Worm (Caenorhabditis elegans) whole organism, L3 larva: ENCODE measurements around the gene W02G9.4.

Source experiments
- ceh-82 ChIP-seq: fragments of 150-350 bp; optimal IDR thresholded peaks from 2 replicates; lab custom pipeline; 2014; ENCODE audit warnings: missing biosample characterization, missing genetic modification characterization
- elt-2 ChIP-seq: sonication (generic microtip); optimal IDR thresholded peaks from 2 replicates; lab custom pipeline; 2016; ENCODE audit warnings: missing genetic modification reagents, mild to moderate bottlenecking, missing genetic modification characterization, missing compliant biosample characterization
- hmg-11 ChIP-seq: sonication (generic microtip); optimal IDR thresholded peaks from 2 replicates; lab custom pipeline; 2016; ENCODE audit warnings: missing genetic modification characterization, missing compliant biosample characterization
- lin-39 ChIP-seq: fragments of 150-350 bp; optimal IDR thresholded peaks from 2 replicates; lab custom pipeline; 2018; ENCODE audit warnings: missing biosample characterization, missing genetic modification reagents, missing genetic modification characterization
- nhr-11 ChIP-seq: fragments of 150-350 bp; optimal IDR thresholded peaks from 2 replicates; lab custom pipeline; 2014; ENCODE audit warnings: missing biosample characterization, missing genetic modification characterization
- sea-2 ChIP-seq: fragments of 150-350 bp; sonication (generic microtip); optimal IDR thresholded peaks from 4 replicates; lab custom pipeline; 2014; ENCODE audit warnings: missing biosample characterization, missing genetic modification reagents, missing genetic modification characterization
- skn-1 ChIP-seq: fragments of 150-350 bp; optimal IDR thresholded peaks from 2 replicates; lab custom pipeline; 2014; ENCODE audit warnings: missing biosample characterization, missing genetic modification characterization
- unc-39 ChIP-seq: sonication (generic microtip); optimal IDR thresholded peaks from 4 replicates; lab custom pipeline; 2017; ENCODE audit warnings: missing biosample characterization, missing genetic modification characterization
- unc-62 ChIP-seq: fragments of 150-350 bp; sonication (generic microtip); optimal IDR thresholded peaks from 4 replicates; lab custom pipeline; 2014; ENCODE audit warnings: missing biosample characterization, missing genetic modification reagents, missing genetic modification characterization
- ztf-11 ChIP-seq: fragments of 150-350 bp; optimal IDR thresholded peaks from 2 replicates; lab custom pipeline; 2014; ENCODE audit warnings: missing biosample characterization, missing genetic modification characterization

- TF ChIP-seq unc-62 (GFP tag; lab: Kevin White, UChicago): no peak
- no peak for TF ChIP-seq sea-2
- no peak for TF ChIP-seq nhr-11 (tag; lab: Kevin White, UChicago)
- TF ChIP-seq hmg-11 (tag; lab: Kevin White, UChicago): no peak
- no peak for TF ChIP-seq unc-39 (tag; lab: Kevin White, UChicago)
- TF ChIP-seq skn-1 (tag; lab: Kevin White, UChicago): no peak
- TF ChIP-seq ztf-11 (tag; lab: Kevin White, UChicago): no peak
- TF ChIP-seq lin-39 (tag; lab: Kevin White, UChicago): no peak
- TF ChIP-seq elt-2 (tag; lab: Kevin White, UChicago): no peak
- TF ChIP-seq ceh-82 (tag; lab: Kevin White, UChicago): no peak
These were observed 39.7 kb downstream of the W02G9.4 start for ce11 chrV:2706379-2706778.
